Fruit fly (Drosophila melanogaster): ENCODE measurements around the gene Sxl.
A peak's percentile ranks its signal among the peaks of the same experiment; 100 is the strongest.

Gene Sxl

DNA sequence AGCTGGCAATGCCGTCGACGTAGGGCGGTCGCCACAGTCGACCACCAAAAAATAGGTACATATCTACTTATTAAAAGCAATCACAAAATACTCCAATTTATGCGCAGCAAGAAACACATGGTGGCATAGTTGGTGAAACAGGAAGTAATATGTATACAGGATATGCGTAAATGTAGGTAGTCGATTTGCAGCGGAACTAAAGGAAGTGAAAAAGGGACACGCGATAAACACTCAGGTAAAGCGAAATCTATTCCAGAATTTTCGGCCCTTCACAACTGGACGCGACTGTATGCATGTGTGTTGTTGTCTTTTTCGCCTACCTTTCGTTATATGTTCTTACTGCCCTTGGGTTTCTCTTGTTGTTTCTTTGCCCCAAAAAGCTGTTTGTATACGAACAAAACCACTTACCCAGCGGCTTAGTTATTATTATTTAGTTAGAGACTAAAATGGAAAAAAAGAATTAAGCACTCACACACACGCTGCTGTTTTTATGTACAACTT lies 1.3 kb downstream of the Sxl start (continued):
- TF ChIP-seq CG32767 (GFP tag; IDR thresholded peaks at IDR 0.05) (peak; percentile 72), mirr (GFP tag; optimal IDR thresholded peaks at IDR 0.05) (peak; percentile 82), sug (tag; optimal IDR thresholded peaks at IDR 0.05) (peak; percentile 80), CG15601 (tag; optimal IDR thresholded peaks at IDR 0.05) (peak; percentile 76), CG11398 (GFP tag; optimal IDR thresholded peaks at IDR 0.05) (peak; percentile 65), CG9797 (GFP tag; optimal IDR thresholded peaks at IDR 0.05) (no peak), CG9932 (GFP tag; IDR thresholded peaks at IDR 0.05) (peak; percentile 70), MBD-R2 (GFP tag; IDR thresholded peaks at IDR 0.05) (peak; percentile 42; the same call in 1 of the 2 replicates), sqz (GFP tag; optimal IDR thresholded peaks at IDR 0.05) (no peak), CG15696 (tag; optimal IDR thresholded peaks at IDR 0.05) (peak; percentile 80), CG8290 (GFP tag; optimal IDR thresholded peaks at IDR 0.05) (peak; percentile 47), CG8290 (tag; optimal IDR thresholded peaks at IDR 0.05) (peak; percentile 54 to 92), sens (GFP tag) (peak; percentile 95), zen2 (GFP tag; IDR thresholded peaks at IDR 0.05; ENCODE audit: partially characterized antibody) (no peak), CG18619 (GFP tag; optimal IDR thresholded peaks at IDR 0.05) (peak; percentile 82), CG8089 (GFP tag; optimal IDR thresholded peaks at IDR 0.05) (peak; percentile 41), CG3407 (GFP tag; optimal IDR thresholded peaks at IDR 0.05) (peak; percentile 67), Neu2 (GFP tag; optimal IDR thresholded peaks at IDR 0.05; ENCODE audit: borderline replicate concordance) (no peak), Gug (GFP tag; IDR thresholded peaks at IDR 0.05) (peak; percentile 65; the same call in 3 of the 4 replicates), Fer3 (tag; optimal IDR thresholded peaks at IDR 0.05) (peak; percentile 82), Oaz (GFP tag; IDR thresholded peaks at IDR 0.05) (peak; percentile 63), Hr78 (GFP tag; optimal IDR thresholded peaks at IDR 0.05) (peak in 1 of 2 experiments; percentile 54), Med (GFP tag) (peak; percentile 95), CG8478 (optimal IDR thresholded peaks at IDR 0.05) (no peak), peb (GFP tag; IDR thresholded peaks at IDR 0.05) (peak; percentile 70; the same call in 1 of the 2 replicates), tgo (GFP tag; IDR thresholded peaks at IDR 0.05) (peak; percentile 81), Hand (GFP tag; optimal IDR thresholded peaks at IDR 0.05) (peak; percentile 84), CG1602 (GFP tag; optimal IDR thresholded peaks at IDR 0.05) (peak; percentile 50), CG6683 (GFP tag; optimal IDR thresholded peaks at IDR 0.05) (peak; percentile 77), Kr (GFP tag; optimal IDR thresholded peaks at IDR 0.05) (no peak), CG1603 (tag; optimal IDR thresholded peaks at IDR 0.05) (peak; percentile 88), CG8359 (GFP tag; optimal IDR thresholded peaks at IDR 0.05; ENCODE audit: borderline replicate concordance) (peak; percentile 59), CG18599 (GFP tag; optimal IDR thresholded peaks at IDR 0.05) (peak; percentile 94), otp (GFP tag; IDR thresholded peaks at IDR 0.05) (peak; percentile 57; the same call in 2 of the 3 replicates), fru (optimal IDR thresholded peaks at IDR 0.05) (no peak), bbx (GFP tag; IDR thresholded peaks at IDR 0.05; ENCODE audit: partially characterized antibody) (no peak), crol (GFP tag; IDR thresholded peaks at IDR 0.05) (no peak), fu2 (GFP tag; optimal IDR thresholded peaks at IDR 0.05) (peak; percentile 77), Blimp-1 (GFP tag; optimal IDR thresholded peaks at IDR 0.05) (peak; percentile 78), trh (GFP tag; optimal IDR thresholded peaks at IDR 0.05) (peak; percentile 1), CG17612 (GFP tag; IDR thresholded peaks at IDR 0.05) (peak; percentile 51), ap (GFP tag; IDR thresholded peaks at IDR 0.05) (0 out of 2 replicates have a peak, but pooled peaks have one; percentile 29), CG3838 (GFP tag; optimal IDR thresholded peaks at IDR 0.05) (peak; percentile 54), unpg (GFP tag; optimal IDR thresholded peaks at IDR 0.05) (peak; percentile 88), CG17359 (tag; optimal IDR thresholded peaks at IDR 0.05) (peak; percentile 76), zen (tag; optimal IDR thresholded peaks at IDR 0.05) (peak; percentile 47), CG10565 (GFP tag; optimal IDR thresholded peaks at IDR 0.05) (no peak), fd102C (GFP tag; optimal IDR thresholded peaks at IDR 0.05) (no peak), salm (tag; optimal IDR thresholded peaks at IDR 0.05) (peak; percentile 79), CG34422 (GFP tag; IDR thresholded peaks at IDR 0.05) (peak; percentile 55; the same call in 2 of the 3 replicates)
